Fruit fly (Drosophila melanogaster) whole organism, embryonic: ENCODE measurements around the gene Secp43.

Experiments used
- Asciz ChIP-seq: fragments of 200-800 bp; sonication (Bioruptor generic); optimal IDR thresholded peaks from 2 replicates; lab custom pipeline; 2017; ENCODE audit warnings: missing biosample characterization, mild to moderate bottlenecking, missing genetic modification characterization, missing genetic modification reagents
- CG10321 ChIP-seq: fragments of 200-800 bp; sonication (Bioruptor generic); IDR thresholded peaks from 2 replicates; pipeline ENCODE4 v1.3.6; 2022; ENCODE audit warnings: missing biosample characterization, missing genetic modification characterization
- CG12071 ChIP-seq: fragments of 200-800 bp; sonication (Bioruptor generic); optimal IDR thresholded peaks from 3 replicates; lab custom pipeline; 2018; ENCODE audit warnings: missing biosample characterization, mild to moderate bottlenecking, missing genetic modification characterization
- CG12219 ChIP-seq: fragments of 200-800 bp; sonication (Bioruptor generic); optimal IDR thresholded peaks from 3 replicates; lab custom pipeline; 2018; ENCODE audit warnings: missing biosample characterization, mild to moderate bottlenecking, missing genetic modification characterization
- CG12299 ChIP-seq: fragments of 200-800 bp; sonication (Bioruptor generic); optimal IDR thresholded peaks from 2 replicates; lab custom pipeline; 2018; ENCODE audit warnings: missing biosample characterization, mild to moderate bottlenecking, missing genetic modification characterization
- CG12391 ChIP-seq: fragments of 200-800 bp; sonication (Bioruptor generic); optimal IDR thresholded peaks from 3 replicates; lab custom pipeline; 2018; ENCODE audit warnings: missing biosample characterization, mild to moderate bottlenecking, missing genetic modification characterization, moderate library complexity
- CG13287 ChIP-seq: fragments of 200-800 bp; sonication (Bioruptor generic); IDR thresholded peaks from 2 replicates; pipeline ENCODE4 v1.3.6; 2022; ENCODE audit warnings: missing biosample characterization, missing genetic modification characterization; ENCODE audit not compliant: partially characterized antibody
- CG13296 ChIP-seq: fragments of 200-800 bp; sonication (Bioruptor generic); optimal IDR thresholded peaks from 3 replicates; lab custom pipeline; 2018; ENCODE audit warnings: missing biosample characterization, mild to moderate bottlenecking, missing genetic modification characterization
- CG13424 ChIP-seq: fragments of 200-800 bp; sonication (Bioruptor generic); optimal IDR thresholded peaks from 2 replicates; lab custom pipeline; 2019; ENCODE audit warnings: missing biosample characterization, mild to moderate bottlenecking, missing genetic modification characterization, moderate library complexity
- CG14014 ChIP-seq: fragments of 200-800 bp; sonication (Bioruptor generic); IDR thresholded peaks from 2 replicates; pipeline ENCODE4 v1.3.6; 2022; ENCODE audit warnings: missing biosample characterization, missing genetic modification characterization
- CG15514 ChIP-seq: fragments of 200-800 bp; sonication (Bioruptor generic); optimal IDR thresholded peaks from 3 replicates; lab custom pipeline; 2017; ENCODE audit warnings: missing biosample characterization, missing genetic modification characterization, mild to moderate bottlenecking, moderate library complexity, missing genetic modification reagents
- CG17186 ChIP-seq: fragments of 200-800 bp; sonication (Bioruptor generic); optimal IDR thresholded peaks from 3 replicates; lab custom pipeline; 2017; ENCODE audit warnings: missing biosample characterization, missing genetic modification reagents, missing genetic modification characterization
- CG31224 ChIP-seq: fragments of 200-800 bp; sonication (Bioruptor generic); IDR thresholded peaks from 2 replicates; pipeline ENCODE4 v1.3.6; 2022; ENCODE audit warnings: missing biosample characterization, missing genetic modification characterization
- CG31388 ChIP-seq: fragments of 200-800 bp; sonication (Bioruptor generic); optimal IDR thresholded peaks from 2 replicates; lab custom pipeline; 2016; ENCODE audit warnings: missing biosample characterization, missing genetic modification characterization
- CG4424 ChIP-seq: fragments of 200-800 bp; sonication (Bioruptor generic); optimal IDR thresholded peaks from 3 replicates; lab custom pipeline; 2016; ENCODE audit warnings: missing biosample characterization, missing genetic modification characterization
- CG4854 ChIP-seq: fragments of 200-800 bp; sonication (Bioruptor generic); optimal IDR thresholded peaks from 2 replicates; lab custom pipeline; 2016; ENCODE audit warnings: missing biosample characterization, missing genetic modification characterization, inconsistent platforms
- CG5953 ChIP-seq: fragments of 200-800 bp; sonication (Bioruptor generic); IDR thresholded peaks from 2 replicates; pipeline ENCODE4 v1.3.6; 2022; ENCODE audit warnings: missing biosample characterization, missing genetic modification characterization
- CG6654 ChIP-seq: fragments of 200-800 bp; sonication (Bioruptor generic); optimal IDR thresholded peaks from 2 replicates; lab custom pipeline; 2017; ENCODE audit warnings: missing biosample characterization, mild to moderate bottlenecking, missing genetic modification characterization
- CG8281 ChIP-seq: fragments of 200-800 bp; sonication (Bioruptor generic); optimal IDR thresholded peaks from 2 replicates; lab custom pipeline; 2018; ENCODE audit warnings: missing biosample characterization, mild to moderate bottlenecking, missing genetic modification characterization, moderate library complexity
- CG9215 ChIP-seq: fragments of 200-800 bp; sonication (Bioruptor generic); IDR thresholded peaks from 2 replicates; pipeline ENCODE4 v1.3.6; 2022; ENCODE audit warnings: missing biosample characterization, missing genetic modification characterization
- Dek ChIP-seq: fragments of 200-800 bp; sonication (Bioruptor generic); optimal IDR thresholded peaks from 3 replicates; lab custom pipeline; 2019; ENCODE audit warnings: missing biosample characterization, mild to moderate bottlenecking, missing genetic modification characterization, moderate library complexity
- Gsc ChIP-seq: fragments of 200-800 bp; sonication (Bioruptor generic); IDR thresholded peaks from 2 replicates; pipeline ENCODE4 v1.3.6; 2022; ENCODE audit warnings: missing biosample characterization, missing genetic modification characterization
- HLH3B ChIP-seq: fragments of 200-800 bp; sonication (Bioruptor generic); IDR thresholded peaks from 2 replicates; pipeline ENCODE4 v1.3.6; 2022; ENCODE audit warnings: missing biosample characterization, missing genetic modification characterization
- Hmr ChIP-seq: fragments of 200-800 bp; sonication (Bioruptor generic); optimal IDR thresholded peaks from 3 replicates; lab custom pipeline; 2017; ENCODE audit warnings: mild to moderate bottlenecking, missing biosample characterization, missing genetic modification reagents, missing genetic modification characterization
- Hr39 ChIP-seq: fragments of >200 bp; optimal IDR thresholded peaks from 2 replicates; lab custom pipeline; 2017
- Sry-δ ChIP-seq: fragments of 200-800 bp; sonication (Bioruptor generic); optimal IDR thresholded peaks from 2 replicates; lab custom pipeline; 2016; ENCODE audit warnings: missing biosample characterization, missing genetic modification characterization
- Stat92E ChIP-seq, 3 experiments: fragments of >200 bp in 2 of 3; fragments of 200-800 bp in 1 of 3; sonication (Bioruptor generic) in 1 of 3; optimal IDR thresholded peaks; 2 replicates each; lab custom pipeline; 2017 to 2019; ENCODE audit warnings: missing biosample characterization in 3 of 3, missing genetic modification characterization in 3 of 3, mild to moderate bottlenecking in 1 of 3, moderate library complexity in 1 of 3
- ap ChIP-seq: fragments of 200-800 bp; sonication (Bioruptor generic); IDR thresholded peaks from 2 replicates; pipeline ENCODE4 v1.3.6; 2022; ENCODE audit warnings: missing biosample characterization, missing genetic modification characterization
- bsh ChIP-seq, 2 experiments: fragments of 200-800 bp; sonication (Bioruptor generic); optimal IDR thresholded peaks; 2 replicates each; lab custom pipeline; 2017 to 2018; ENCODE audit warnings: mild to moderate bottlenecking in 2 of 2, missing biosample characterization in 2 of 2, missing genetic modification characterization in 2 of 2, moderate library complexity in 1 of 2
- dati ChIP-seq: fragments of 200-800 bp; sonication (Bioruptor generic); IDR thresholded peaks from 2 replicates; pipeline ENCODE4 v1.3.6; 2022; ENCODE audit warnings: missing biosample characterization, missing genetic modification characterization
- en ChIP-seq: fragments of 200-800 bp; sonication (Bioruptor generic); optimal IDR thresholded peaks from 2 replicates; lab custom pipeline; 2016; ENCODE audit warnings: missing biosample characterization, missing genetic modification characterization
- gfzf ChIP-seq: fragments of 200-800 bp; sonication (Bioruptor generic); optimal IDR thresholded peaks from 2 replicates; lab custom pipeline; 2016; ENCODE audit warnings: missing biosample characterization, mild to moderate bottlenecking, missing genetic modification characterization, moderate library complexity
- gsb-n ChIP-seq: fragments of 200-800 bp; sonication (Bioruptor generic); optimal IDR thresholded peaks from 3 replicates; lab custom pipeline; 2018; ENCODE audit warnings: missing biosample characterization, mild to moderate bottlenecking, missing genetic modification characterization
- ham ChIP-seq: fragments of 200-800 bp; sonication (Bioruptor generic); IDR thresholded peaks from 2 replicates; pipeline ENCODE4 v1.3.6; 2022; ENCODE audit warnings: missing biosample characterization, missing genetic modification characterization
- hb ChIP-seq: fragments of 200-800 bp; sonication (Bioruptor generic); IDR thresholded peaks from 3 replicates; pipeline ENCODE4 v1.3.6; 2022; ENCODE audit warnings: missing biosample characterization, missing genetic modification characterization; ENCODE audit not compliant: partially characterized antibody
- jumu ChIP-seq: fragments of 200-800 bp; sonication (Bioruptor generic); optimal IDR thresholded peaks from 3 replicates; lab custom pipeline; 2016; ENCODE audit warnings: missing biosample characterization, missing genetic modification characterization
- ken ChIP-seq: fragments of 200-800 bp; sonication (Bioruptor generic); IDR thresholded peaks from 3 replicates; pipeline ENCODE4 v1.3.6; 2022; ENCODE audit warnings: missing biosample characterization, missing genetic modification characterization
- lab ChIP-seq: fragments of 200-800 bp; sonication (Bioruptor generic); optimal IDR thresholded peaks from 3 replicates; lab custom pipeline; 2017; ENCODE audit warnings: missing biosample characterization, missing genetic modification characterization, mild to moderate bottlenecking, moderate library complexity, missing genetic modification reagents
- mld ChIP-seq: fragments of 200-800 bp; sonication (Bioruptor generic); IDR thresholded peaks from 3 replicates; pipeline ENCODE4 v1.3.6; 2022; ENCODE audit warnings: missing biosample characterization, missing genetic modification characterization; ENCODE audit not compliant: partially characterized antibody
- salm ChIP-seq: fragments of 200-800 bp; sonication (Bioruptor generic); optimal IDR thresholded peaks from 2 replicates; lab custom pipeline; 2018; ENCODE audit warnings: missing biosample characterization, mild to moderate bottlenecking, missing genetic modification characterization
- sd ChIP-seq: fragments of 200-800 bp; sonication (Bioruptor generic); optimal IDR thresholded peaks from 3 replicates; lab custom pipeline; 2018; ENCODE audit warnings: missing biosample characterization, mild to moderate bottlenecking, missing genetic modification characterization, moderate library complexity
- sens-2 ChIP-seq: fragments of 200-800 bp; sonication (Bioruptor generic); IDR thresholded peaks from 2 replicates; pipeline ENCODE4 v1.3.6; 2022; ENCODE audit warnings: missing biosample characterization, missing genetic modification characterization
- sna ChIP-seq: fragments of 200-800 bp; sonication (Bioruptor generic); IDR thresholded peaks from 2 replicates; pipeline ENCODE4 v1.3.6; 2022; ENCODE audit warnings: missing biosample characterization, missing genetic modification characterization; ENCODE audit not compliant: partially characterized antibody
- tap ChIP-seq: fragments of 200-800 bp; optimal IDR thresholded peaks from 3 replicates; lab custom pipeline; 2019; ENCODE audit warnings: missing biosample characterization, mild to moderate bottlenecking, missing genetic modification characterization, moderate library complexity
- ttk ChIP-seq: fragments of 200-800 bp; sonication (Bioruptor generic); IDR thresholded peaks from 2 replicates; pipeline ENCODE4 v2.1.2; 2022; ENCODE audit warnings: missing biosample characterization, missing genetic modification characterization
- tup ChIP-seq: fragments of 200-800 bp; sonication (Bioruptor generic); optimal IDR thresholded peaks from 2 replicates; lab custom pipeline; 2016; ENCODE audit warnings: missing biosample characterization, mild to moderate bottlenecking, missing genetic modification characterization, moderate library complexity
- zen2 ChIP-seq: fragments of 200-800 bp; sonication (Bioruptor generic); IDR thresholded peaks from 3 replicates; pipeline ENCODE4 v1.3.6; 2022; ENCODE audit warnings: missing biosample characterization, missing genetic modification characterization; ENCODE audit not compliant: partially characterized antibody

Secp43 gene

dm6 chr2L:4458119-4459056, 4.1 kb upstream of the Secp43 start, which contains the start of gene RpL27A (continued):
- TF ChIP-seq CG8281 (tag; lab: Kevin White, UChicago) (peak; percentile 11), jumu (GFP tag; lab: Kevin White, UChicago) (peak; percentile 31), CG4424 (GFP tag; lab: Kevin White, UChicago) (peak; percentile 69), tap (tag; lab: Kevin White, UChicago) (peak; percentile 32), CG31388 (peak; percentile 32), CG4854 (GFP tag; lab: Kevin White, UChicago) (peak; percentile 61), HLH3B (GFP tag; lab: Robert Waterston, UW) (peak; percentile 70), CG13287 (GFP tag; lab: Robert Waterston, UW) (peak; percentile 71), Gsc (GFP tag; lab: Robert Waterston, UW) (no peak), CG6654 (GFP tag; lab: Kevin White, UChicago) (peak; percentile 63), CG10321 (GFP tag; lab: Robert Waterston, UW) (peak; percentile 53; the same call in 1 of the 2 replicates), sna (GFP tag; lab: Robert Waterston, UW) (peak; percentile 71), ken (peak; percentile 84), CG31224 (peak; percentile 54; the same call in 1 of the 2 replicates), Dek (peak; percentile 51), Sry-δ (GFP tag; lab: Kevin White, UChicago) (peak; percentile 59), sens-2 (GFP tag; lab: Robert Waterston, UW) (peak; percentile 82), CG14014 (GFP tag; lab: Robert Waterston, UW) (peak; percentile 73), tup (GFP tag; lab: Kevin White, UChicago) (no peak), CG17186 (GFP tag; lab: Kevin White, UChicago) (peak; percentile 45), hb (GFP tag; lab: Robert Waterston, UW) (no peak), mld (GFP tag; lab: Robert Waterston, UW) (no peak), gfzf (GFP tag; lab: Kevin White, UChicago) (peak; percentile 71), dati (GFP tag; lab: Robert Waterston, UW) (peak; percentile 76), CG9215 (peak; percentile 53), gsb-n (tag; lab: Kevin White, UChicago) (peak; percentile 80), zen2 (GFP tag; lab: Robert Waterston, UW) (no peak), sd (tag; lab: Kevin White, UChicago) (peak; percentile 68), Asciz (peak; percentile 79), Stat92E (GFP tag; optimal IDR thresholded peaks at IDR 0.05; lab: Kevin White, UChicago) (peak in 1 of 3 experiments; percentile 46), en (GFP tag; lab: Kevin White, UChicago) (peak; percentile 42), salm (peak; percentile 51), CG5953 (GFP tag; lab: Robert Waterston, UW) (peak; percentile 73), lab (GFP tag; lab: Kevin White, UChicago) (peak; percentile 93), ttk (GFP tag; lab: Robert Waterston, UW) (peak; percentile 80), CG13296 (GFP tag; lab: Kevin White, UChicago) (peak; percentile 86), CG13424 (tag; lab: Kevin White, UChicago) (peak; percentile 63), CG12219 (GFP tag; lab: Kevin White, UChicago) (peak; percentile 79), CG12071 (GFP tag; lab: Kevin White, UChicago) (peak; percentile 91), CG15514 (GFP tag; lab: Kevin White, UChicago) (peak; percentile 85), Hmr (GFP tag; lab: Kevin White, UChicago) (peak; percentile 93), bsh (GFP tag; optimal IDR thresholded peaks at IDR 0.05; lab: Kevin White, UChicago) (peak; percentile 43 to 66), Hr39 (lab: Kevin White, UChicago) (no peak), CG12391 (tag; lab: Kevin White, UChicago) (peak; percentile 84), ham (GFP tag; lab: Robert Waterston, UW) (peak; percentile 9; the same call in 1 of the 2 replicates), CG12299 (tag; lab: Kevin White, UChicago) (peak; percentile 60), ap (GFP tag; lab: Robert Waterston, UW) (peak; percentile 61)
